Worm (Caenorhabditis elegans) whole organism, L3 larva: Measurements from ENCODE around the gene F42A10.9.

Experiments
- ZK546.5 ChIP-seq: sonication (generic microtip); optimal IDR thresholded peaks from 2 replicates; lab custom pipeline; 2017; ENCODE audit warnings: missing biosample characterization, missing genetic modification characterization
- ama-1 ChIP-seq: fragments of 150-350 bp; optimal IDR thresholded peaks from 2 replicates; lab custom pipeline; 2018
- ceh-28 ChIP-seq: fragments of 150-350 bp; optimal IDR thresholded peaks from 2 replicates; lab custom pipeline; 2014; ENCODE audit warnings: missing biosample characterization, missing genetic modification reagents, missing genetic modification characterization
- ceh-9 ChIP-seq: sonication (generic microtip); optimal IDR thresholded peaks from 2 replicates; lab custom pipeline; 2018; ENCODE audit warnings: missing biosample characterization, missing genetic modification characterization
- daf-12 ChIP-seq: fragments of 150-350 bp; optimal IDR thresholded peaks from 2 replicates; lab custom pipeline; 2014; ENCODE audit warnings: missing biosample characterization, missing genetic modification reagents, missing genetic modification characterization
- egl-27 ChIP-seq: sonication (generic microtip); optimal IDR thresholded peaks from 4 replicates; lab custom pipeline; 2017; ENCODE audit warnings: missing biosample characterization, missing genetic modification reagents, missing genetic modification characterization
- egl-5 ChIP-seq: fragments of 150-350 bp; optimal IDR thresholded peaks from 2 replicates; lab custom pipeline; 2017; ENCODE audit warnings: missing biosample characterization, missing genetic modification reagents, missing genetic modification characterization, inconsistent platforms
- elt-1 ChIP-seq: fragments of 150-350 bp; optimal IDR thresholded peaks from 2 replicates; lab custom pipeline; 2014; ENCODE audit warnings: missing biosample characterization, missing genetic modification characterization
- eor-1 ChIP-seq, 2 experiments: fragments of 150-350 bp; optimal IDR thresholded peaks; 2 replicates each; lab custom pipeline; 2014 to 2018; ENCODE audit warnings: missing biosample characterization in 2 of 2, missing genetic modification characterization in 2 of 2
- fkh-10 ChIP-seq: sonication (generic microtip); optimal IDR thresholded peaks from 2 replicates; lab custom pipeline; 2017; ENCODE audit warnings: missing biosample characterization, missing genetic modification reagents, missing genetic modification characterization
- fkh-2 ChIP-seq: fragments of 150-350 bp; optimal IDR thresholded peaks from 2 replicates; lab custom pipeline; 2014; ENCODE audit warnings: missing biosample characterization, missing genetic modification reagents, missing genetic modification characterization
- fos-1 ChIP-seq: fragments of 150-350 bp; optimal IDR thresholded peaks from 2 replicates; lab custom pipeline; 2014; ENCODE audit warnings: missing biosample characterization, missing genetic modification characterization
- hmg-11 ChIP-seq: sonication (generic microtip); optimal IDR thresholded peaks from 2 replicates; lab custom pipeline; 2016; ENCODE audit warnings: missing genetic modification characterization, missing compliant biosample characterization
- jun-1 ChIP-seq: fragments of 150-350 bp; optimal IDR thresholded peaks from 2 replicates; lab custom pipeline; 2014; ENCODE audit warnings: missing biosample characterization, missing genetic modification reagents, missing genetic modification characterization
- lin-15B ChIP-seq: fragments of 150-350 bp; optimal IDR thresholded peaks from 2 replicates; lab custom pipeline; 2014; ENCODE audit warnings: missing biosample characterization, missing genetic modification characterization
- lin-39 ChIP-seq: fragments of 150-350 bp; optimal IDR thresholded peaks from 2 replicates; lab custom pipeline; 2018; ENCODE audit warnings: missing biosample characterization, missing genetic modification reagents, missing genetic modification characterization
- lsy-12 ChIP-seq: sonication (generic microtip); optimal IDR thresholded peaks from 2 replicates; lab custom pipeline; 2016; ENCODE audit warnings: mild to moderate bottlenecking, missing genetic modification characterization, missing compliant biosample characterization
- mdl-1 ChIP-seq: fragments of 150-350 bp; optimal IDR thresholded peaks from 2 replicates; lab custom pipeline; 2014; ENCODE audit warnings: missing biosample characterization, missing genetic modification characterization
- mml-1 ChIP-seq: fragments of 150-350 bp; sonication (generic microtip); optimal IDR thresholded peaks from 3 replicates; lab custom pipeline; 2014; ENCODE audit warnings: missing biosample characterization, missing genetic modification characterization
- nhr-11 ChIP-seq: fragments of 150-350 bp; optimal IDR thresholded peaks from 2 replicates; lab custom pipeline; 2014; ENCODE audit warnings: missing biosample characterization, missing genetic modification characterization
- nhr-12 ChIP-seq: fragments of 150-350 bp; optimal IDR thresholded peaks from 2 replicates; lab custom pipeline; 2014; ENCODE audit warnings: missing biosample characterization, missing genetic modification characterization
- nhr-23 ChIP-seq: fragments of 150-350 bp; optimal IDR thresholded peaks from 2 replicates; lab custom pipeline; 2014; ENCODE audit warnings: missing biosample characterization, missing genetic modification reagents, missing genetic modification characterization
- nhr-237 ChIP-seq: fragments of 150-350 bp; optimal IDR thresholded peaks from 2 replicates; lab custom pipeline; 2014; ENCODE audit warnings: missing biosample characterization, missing genetic modification characterization
- nhr-25 ChIP-seq: sonication (generic microtip); optimal IDR thresholded peaks from 2 replicates; lab custom pipeline; 2017; ENCODE audit warnings: missing biosample characterization, missing genetic modification characterization
- nhr-28 ChIP-seq: fragments of 150-350 bp; optimal IDR thresholded peaks from 2 replicates; lab custom pipeline; 2014; ENCODE audit warnings: missing biosample characterization, missing genetic modification characterization
- nhr-43 ChIP-seq: sonication (generic microtip); optimal IDR thresholded peaks from 2 replicates; lab custom pipeline; 2016; ENCODE audit warnings: mild to moderate bottlenecking, missing genetic modification characterization, missing compliant biosample characterization; ENCODE audit not compliant: poor library complexity, severe bottlenecking
- nhr-67 ChIP-seq: fragments of 150-350 bp; optimal IDR thresholded peaks from 2 replicates; lab custom pipeline; 2014; ENCODE audit warnings: missing biosample characterization, missing genetic modification characterization
- pha-4 ChIP-seq: fragments of 150-350 bp; optimal IDR thresholded peaks from 2 replicates; lab custom pipeline; 2014; ENCODE audit warnings: missing biosample characterization, missing genetic modification reagents, missing genetic modification characterization
- pqm-1 ChIP-seq: fragments of 150-350 bp; optimal IDR thresholded peaks from 2 replicates; lab custom pipeline; 2017; ENCODE audit warnings: missing biosample characterization, missing genetic modification characterization, inconsistent platforms
- sea-2 ChIP-seq: fragments of 150-350 bp; sonication (generic microtip); optimal IDR thresholded peaks from 4 replicates; lab custom pipeline; 2014; ENCODE audit warnings: missing biosample characterization, missing genetic modification reagents, missing genetic modification characterization
- snpc-4 ChIP-seq: fragments of 150-350 bp; optimal IDR thresholded peaks from 2 replicates; lab custom pipeline; 2014; ENCODE audit warnings: missing biosample characterization, missing genetic modification characterization
- tbx-2 ChIP-seq: sonication (generic microtip); optimal IDR thresholded peaks from 2 replicates; lab custom pipeline; 2016; ENCODE audit warnings: mild to moderate bottlenecking, missing genetic modification characterization, missing compliant biosample characterization
- unc-39 ChIP-seq: sonication (generic microtip); optimal IDR thresholded peaks from 4 replicates; lab custom pipeline; 2017; ENCODE audit warnings: missing biosample characterization, missing genetic modification characterization
- unc-62 ChIP-seq: fragments of 150-350 bp; sonication (generic microtip); optimal IDR thresholded peaks from 4 replicates; lab custom pipeline; 2014; ENCODE audit warnings: missing biosample characterization, missing genetic modification reagents, missing genetic modification characterization
- zag-1 ChIP-seq: fragments of 150-350 bp; optimal IDR thresholded peaks from 2 replicates; lab custom pipeline; 2014; ENCODE audit warnings: missing biosample characterization, missing genetic modification characterization
- ztf-11 ChIP-seq: fragments of 150-350 bp; optimal IDR thresholded peaks from 2 replicates; lab custom pipeline; 2014; ENCODE audit warnings: missing biosample characterization, missing genetic modification characterization
- ztf-4 ChIP-seq: fragments of 150-350 bp; optimal IDR thresholded peaks from 2 replicates; lab custom pipeline; 2014; ENCODE audit warnings: missing biosample characterization, missing genetic modification characterization

The F42A10.9 gene

ce11 chrIII:6215476-6215875 is 51.1 kb downstream of the F42A10.9 start, which contains the start of gene C23G10.11:
Gene C23G10.11, minus strand, starts transcription at chrIII:6215576.
- TF ChIP-seq zag-1 (tag; lab: Kevin White, UChicago), result no peak
- no peak for TF ChIP-seq egl-5 (tag; lab: Kevin White, UChicago)
- no peak for TF ChIP-seq lin-15B (tag; lab: Kevin White, UChicago)
- TF ChIP-seq lin-39, result no peak
- TF ChIP-seq fos-1, result no peak
- no peak for TF ChIP-seq unc-39 (tag; lab: Kevin White, UChicago)
- no peak for TF ChIP-seq ZK546.5 (tag; lab: Kevin White, UChicago)
- TF ChIP-seq ceh-28 (tag; lab: Kevin White, UChicago), result no peak
- TF ChIP-seq hmg-11, result no peak
- TF ChIP-seq nhr-237 (tag; lab: Kevin White, UChicago), result no peak
- TF ChIP-seq snpc-4 (tag; lab: Kevin White, UChicago), result no peak
- TF ChIP-seq nhr-23 (tag; lab: Kevin White, UChicago), result no peak
- no peak for TF ChIP-seq fkh-2 (tag; lab: Kevin White, UChicago)
- TF ChIP-seq unc-62 (GFP tag; lab: Kevin White, UChicago), result no peak
- TF ChIP-seq sea-2, result no peak
- no peak for TF ChIP-seq pha-4 (tag; lab: Kevin White, UChicago)
- TF ChIP-seq tbx-2, result no peak

- no peak for TF ChIP-seq sea-2
- no peak for TF ChIP-seq nhr-67 (tag; lab: Kevin White, UChicago)
- no peak for TF ChIP-seq ceh-28 (tag; lab: Kevin White, UChicago)
- peak; percentile 92 for TF ChIP-seq nhr-43 (tag; lab: Kevin White, UChicago)
- no peak for TF ChIP-seq jun-1 (tag; lab: Kevin White, UChicago)
- TF ChIP-seq eor-1 (tag; optimal IDR thresholded peaks at IDR 0.05; lab: Kevin White, UChicago), result no peak
- TF ChIP-seq ama-1 (lab: Kevin White, UChicago), result no peak
- TF ChIP-seq tbx-2, result no peak
- peak; percentile 36 for TF ChIP-seq nhr-23 (tag; lab: Kevin White, UChicago)
- TF ChIP-seq fkh-10 (GFP tag; lab: Kevin White, UChicago), result no peak
- TF ChIP-seq mdl-1 (tag; lab: Kevin White, UChicago), result peak; percentile 14
- no peak for TF ChIP-seq pqm-1 (tag; lab: Kevin White, UChicago)
- TF ChIP-seq nhr-25 (tag; lab: Kevin White, UChicago), result no peak
- no peak for TF ChIP-seq pha-4 (tag; lab: Kevin White, UChicago)
- no peak for TF ChIP-seq ztf-4 (tag; lab: Kevin White, UChicago)
- no peak for TF ChIP-seq nhr-237 (tag; lab: Kevin White, UChicago)
- no peak for TF ChIP-seq nhr-11 (tag; lab: Kevin White, UChicago)
- no peak for TF ChIP-seq mml-1 (tag; lab: Kevin White, UChicago)
- no peak for TF ChIP-seq ceh-9 (tag; lab: Kevin White, UChicago)
- TF ChIP-seq nhr-28, result no peak
Measured at ce11 chrIII:6215943-6216342, 51.6 kb downstream of the F42A10.9 start.

ce11 chrIII:6216833-6217466 is 52.6 kb downstream of the F42A10.9 start, which contains the start of gene hot-4:
Gene hot-4, plus strand, starts transcription at chrIII:6217416.
- TF ChIP-seq fkh-2 (tag; lab: Kevin White, UChicago), result no peak
- TF ChIP-seq fkh-10 (GFP tag; lab: Kevin White, UChicago), result no peak
- TF ChIP-seq pqm-1 (tag; lab: Kevin White, UChicago), result no peak
- no peak for TF ChIP-seq ceh-9 (tag; lab: Kevin White, UChicago)
- no peak for TF ChIP-seq mml-1 (tag; lab: Kevin White, UChicago)
- TF ChIP-seq unc-39 (tag; lab: Kevin White, UChicago), result no peak
- no peak for TF ChIP-seq nhr-11 (tag; lab: Kevin White, UChicago)
- no peak for TF ChIP-seq lsy-12 (tag; lab: Kevin White, UChicago)
- no peak for TF ChIP-seq nhr-12 (tag; lab: Kevin White, UChicago)
- TF ChIP-seq snpc-4 (tag; lab: Kevin White, UChicago), result no peak
- TF ChIP-seq egl-27 (tag; lab: Kevin White, UChicago), result no peak
- no peak for TF ChIP-seq ztf-4 (tag; lab: Kevin White, UChicago)
- no peak for TF ChIP-seq ceh-28 (tag; lab: Kevin White, UChicago)
- no peak for TF ChIP-seq lin-39
- TF ChIP-seq daf-12 (tag; lab: Kevin White, UChicago), result no peak
- TF ChIP-seq elt-1, result no peak
- TF ChIP-seq fos-1, result no peak
- TF ChIP-seq lin-15B (tag; lab: Kevin White, UChicago), result no peak
- TF ChIP-seq ztf-11, result no peak
